Worm (Caenorhabditis elegans) whole organism, late embryonic: Measurements from ENCODE around the gene Y39D8A.1.

Experiments used
- ceh-22 ChIP-seq: sonication (generic microtip); optimal IDR thresholded peaks from 2 replicates; lab custom pipeline; 2017; ENCODE audit warnings: missing biosample characterization, missing genetic modification characterization
- ceh-6 ChIP-seq: fragments of 200-800 bp; sonication (Bioruptor generic); optimal IDR thresholded peaks from 2 replicates; lab custom pipeline; 2018; ENCODE audit warnings: mild to moderate bottlenecking, missing genetic modification characterization, missing compliant biosample characterization
- gmeb-2 ChIP-seq: sonication (generic microtip); optimal IDR thresholded peaks from 2 replicates; lab custom pipeline; 2016; ENCODE audit warnings: missing genetic modification characterization, inconsistent platforms, missing compliant biosample characterization

- TF ChIP-seq ceh-6 (GFP tag; lab: Kevin White, UChicago) (no peak), ceh-22 (no peak), gmeb-2 (tag; lab: Kevin White, UChicago) (no peak)
Observed at ce11 chrV:396309-396708, 22.2 kb upstream of the Y39D8A.1 start, which contains the start of gene nhr-253.
